Worm (Caenorhabditis elegans): ENCODE results near the gene F59E12.3.

DNA sequence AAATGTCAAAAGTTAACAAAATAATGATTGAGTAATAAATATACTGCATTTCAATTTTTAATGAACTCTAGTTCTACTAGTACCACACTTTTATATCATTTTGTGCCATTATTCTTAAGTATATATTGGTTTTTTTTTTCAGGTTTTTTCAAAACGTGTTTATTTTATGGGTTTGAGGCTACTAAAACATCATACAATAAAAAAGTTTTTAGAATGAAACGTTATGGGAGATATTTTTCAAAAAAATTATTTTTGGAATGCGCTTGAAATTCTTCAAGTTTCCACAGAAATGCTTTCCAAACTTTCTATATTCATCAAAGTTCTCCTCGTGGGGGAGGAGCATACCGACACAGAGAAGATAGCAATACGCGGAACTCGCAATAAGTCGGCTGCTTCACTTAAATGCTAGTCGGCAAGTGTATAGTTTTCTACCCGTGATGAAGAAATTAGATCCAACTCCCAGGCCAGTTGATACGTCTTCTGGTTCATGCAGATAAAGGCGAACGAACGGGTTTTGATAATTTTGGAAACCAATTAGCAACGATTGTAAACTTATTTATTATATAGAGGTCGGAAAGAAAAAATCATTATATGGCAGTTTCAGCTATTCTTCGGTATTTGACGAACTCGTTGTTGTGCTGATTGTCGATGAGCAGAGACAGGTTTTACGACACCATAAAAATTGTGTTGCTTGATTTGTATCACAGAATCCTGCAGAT, 38.7 kb upstream of the F59E12.3 start, which contains the start of gene C17G10.10:
- TF ChIP-seq sptf-1 (tag; optimal IDR thresholded peaks at IDR 0.05) (no peak), unc-62 (GFP tag; optimal IDR thresholded peaks at IDR 0.05) (no peak), nhr-12 (tag; optimal IDR thresholded peaks at IDR 0.05) (no peak), ceh-39 (tag; optimal IDR thresholded peaks at IDR 0.05) (no peak), hlh-1 (tag; optimal IDR thresholded peaks at IDR 0.05) (no peak), mls-2 (tag; optimal IDR thresholded peaks at IDR 0.05) (no peak), ztf-11 (tag; optimal IDR thresholded peaks at IDR 0.05) (no peak), bed-3 (GFP tag; optimal IDR thresholded peaks at IDR 0.05) (no peak)
